Worm (Caenorhabditis elegans): Measurements from ENCODE around the gene fbxb-55.

The fbxb-55 gene

ce11 chrIV:4096940-4097339, 28.4 kb downstream of the fbxb-55 start:
- TF ChIP-seq snpc-4 (tag; optimal IDR thresholded peaks at IDR 0.05): no peak
- no peak for TF ChIP-seq elt-1 (tag; optimal IDR thresholded peaks at IDR 0.05; ENCODE audit: borderline replicate concordance, insufficient read depth)
- no peak for TF ChIP-seq nhr-2 (tag; optimal IDR thresholded peaks at IDR 0.05)
- TF ChIP-seq mep-1 (tag; optimal IDR thresholded peaks at IDR 0.05): no peak

ce11 chrIV:4099773-4100172, 31.2 kb downstream of the fbxb-55 start:
- TF ChIP-seq nhr-12 (tag; optimal IDR thresholded peaks at IDR 0.05): no peak
- TF ChIP-seq hlh-1 (tag; optimal IDR thresholded peaks at IDR 0.05): peak; percentile 13
- no peak for TF ChIP-seq ceh-43 (GFP tag; optimal IDR thresholded peaks at IDR 0.05)
- TF ChIP-seq blmp-1 (tag; optimal IDR thresholded peaks at IDR 0.05): no peak
- TF ChIP-seq nhr-76 (tag; optimal IDR thresholded peaks at IDR 0.05): no peak
- no peak for TF ChIP-seq lin-13 (tag; optimal IDR thresholded peaks at IDR 0.05)

ce11 chrIV:4102720-4103119, 34.1 kb downstream of the fbxb-55 start, which contains the start of gene ubc-1:
ubc-1 (plus strand) TSS chrIV:4103020.
- TF ChIP-seq sptf-1 (tag; optimal IDR thresholded peaks at IDR 0.05): no peak
- no peak for TF ChIP-seq nhr-2 (tag; optimal IDR thresholded peaks at IDR 0.05)
- TF ChIP-seq hlh-1 (tag; optimal IDR thresholded peaks at IDR 0.05): no peak
- TF ChIP-seq drap-1 (GFP tag; optimal IDR thresholded peaks at IDR 0.05): no peak
- no peak for TF ChIP-seq mls-2 (tag; optimal IDR thresholded peaks at IDR 0.05)
- no peak for TF ChIP-seq unc-62 (GFP tag; optimal IDR thresholded peaks at IDR 0.05)
- TF ChIP-seq unc-39 (tag; optimal IDR thresholded peaks at IDR 0.05): no peak
- TF ChIP-seq ceh-83 (GFP tag; optimal IDR thresholded peaks at IDR 0.05): no peak
- no peak for TF ChIP-seq nhr-28 (tag; optimal IDR thresholded peaks at IDR 0.05)
- TF ChIP-seq zip-8 (tag; optimal IDR thresholded peaks at IDR 0.05): no peak
- TF ChIP-seq sem-2 (GFP tag; optimal IDR thresholded peaks at IDR 0.05): no peak
- TF ChIP-seq ham-2 (GFP tag; optimal IDR thresholded peaks at IDR 0.05): no peak
- TF ChIP-seq snpc-4 (tag; optimal IDR thresholded peaks at IDR 0.05): no peak
- TF ChIP-seq tbx-8 (GFP tag; optimal IDR thresholded peaks at IDR 0.05): no peak

ce11 chrIV:4108767-4109166, 40.2 kb downstream of the fbxb-55 start, which contains the start of gene C35B1.7:
C35B1.7 (plus strand) TSS chrIV:4109067.
- TF ChIP-seq unc-39 (tag; optimal IDR thresholded peaks at IDR 0.05) (no peak), ztf-11 (tag; optimal IDR thresholded peaks at IDR 0.05) (no peak), drap-1 (GFP tag; optimal IDR thresholded peaks at IDR 0.05) (no peak), flh-1 (GFP tag; optimal IDR thresholded peaks at IDR 0.05) (no peak), unc-120 (tag; optimal IDR thresholded peaks at IDR 0.05; ENCODE audit: poor library complexity, severe bottlenecking) (no peak), zip-8 (tag; optimal IDR thresholded peaks at IDR 0.05) (no peak), cnd-1 (tag; optimal IDR thresholded peaks at IDR 0.05) (no peak), hlh-1 (tag; optimal IDR thresholded peaks at IDR 0.05) (no peak), ceh-43 (GFP tag; optimal IDR thresholded peaks at IDR 0.05) (no peak), lin-13 (tag; optimal IDR thresholded peaks at IDR 0.05) (no peak), pha-4 (tag; optimal IDR thresholded peaks at IDR 0.05) (no peak), unc-62 (GFP tag; optimal IDR thresholded peaks at IDR 0.05) (no peak), elt-3 (tag; optimal IDR thresholded peaks at IDR 0.05) (no peak)

ce11 chrIV:4112387-4112786, 43.8 kb downstream of the fbxb-55 start, which contains the start of gene F49F1.14:
F49F1.14 (minus strand) TSS chrIV:4112487.
- TF ChIP-seq lsy-2 (tag; optimal IDR thresholded peaks at IDR 0.05) (no peak), sem-2 (GFP tag; optimal IDR thresholded peaks at IDR 0.05) (no peak), ces-1 (GFP tag; optimal IDR thresholded peaks at IDR 0.05) (no peak), snpc-4 (tag; optimal IDR thresholded peaks at IDR 0.05) (no peak), hlh-1 (tag; optimal IDR thresholded peaks at IDR 0.05) (no peak), elt-1 (tag; optimal IDR thresholded peaks at IDR 0.05; ENCODE audit: borderline replicate concordance, insufficient read depth) (no peak), pha-4 (tag; optimal IDR thresholded peaks at IDR 0.05) (no peak), lin-32 (GFP tag; optimal IDR thresholded peaks at IDR 0.05) (no peak), nhr-237 (tag; optimal IDR thresholded peaks at IDR 0.05) (no peak), mls-2 (tag; optimal IDR thresholded peaks at IDR 0.05) (no peak), nhr-12 (tag; optimal IDR thresholded peaks at IDR 0.05) (no peak), zip-8 (tag; optimal IDR thresholded peaks at IDR 0.05) (no peak), ztf-11 (tag; optimal IDR thresholded peaks at IDR 0.05) (no peak), unc-62 (GFP tag; optimal IDR thresholded peaks at IDR 0.05) (no peak)
